Fruit fly (Drosophila melanogaster) S2 (cell line): ENCODE results near the gene sp3.

ENCODE experiments used
- CG8478 ChIP-seq: fragments of >200 bp; optimal IDR thresholded peaks from 2 replicates; lab custom pipeline; 2018
- CTCF ChIP-seq, 2 experiments: fragments of >200 bp; optimal IDR thresholded peaks; 2 replicates each; lab custom pipeline; 2018

Gene sp3

DNA sequence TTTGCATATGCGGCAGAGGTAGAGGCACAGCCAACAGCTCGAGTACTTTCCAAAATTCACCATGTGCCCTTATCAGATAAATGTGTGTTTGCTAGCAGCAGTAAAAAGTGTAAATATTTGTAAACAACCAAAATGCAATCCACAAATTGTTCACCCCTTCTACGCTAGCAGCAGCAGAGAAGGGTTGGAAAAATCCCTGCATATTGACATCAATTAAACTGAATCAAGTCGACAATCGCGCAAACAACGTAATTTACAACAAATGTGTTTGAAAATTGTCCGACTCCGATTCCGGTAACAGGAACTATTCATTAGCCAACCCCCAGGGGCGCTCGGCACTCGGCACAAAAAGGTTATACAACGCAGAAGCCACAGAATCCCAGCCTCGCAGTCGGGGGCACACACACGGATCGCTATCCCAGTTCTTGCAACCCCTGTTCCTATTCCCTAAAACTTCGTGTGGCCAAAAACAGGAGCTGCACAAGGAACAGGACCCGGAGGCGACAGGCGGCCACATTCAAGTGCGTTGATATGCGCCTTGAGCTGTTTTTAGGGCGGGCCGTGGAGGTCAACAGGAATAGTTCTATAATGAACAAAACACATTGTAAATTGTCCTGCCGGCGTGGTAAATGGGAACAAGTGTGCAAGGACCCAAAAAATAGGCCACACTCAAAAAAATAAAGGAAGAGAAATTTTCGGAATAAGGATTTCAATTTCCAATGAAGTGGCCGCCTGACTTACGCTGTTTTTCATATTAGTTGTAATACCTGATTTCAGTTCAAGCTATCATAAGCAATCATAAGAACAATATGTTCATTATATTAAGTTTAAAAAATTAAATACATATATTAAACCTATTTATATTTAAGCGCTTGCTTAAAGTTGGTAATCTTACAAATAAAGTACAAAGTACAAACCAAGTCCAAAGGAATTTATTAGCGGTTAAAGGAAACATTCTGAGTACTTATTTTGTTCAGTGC lies 14.3 kb downstream of the sp3 start:
- TF ChIP-seq CG8478 (lab: Kevin White, UChicago): no peak
- TF ChIP-seq CTCF (optimal IDR thresholded peaks at IDR 0.05; lab: Kevin White, UChicago): no peak

dm6 chr3R:21544107-21544506 lies 23.4 kb downstream of the sp3 start:
- TF ChIP-seq CG8478 (lab: Kevin White, UChicago) (no peak), CTCF (optimal IDR thresholded peaks at IDR 0.05; lab: Kevin White, UChicago) (no peak)

DNA sequence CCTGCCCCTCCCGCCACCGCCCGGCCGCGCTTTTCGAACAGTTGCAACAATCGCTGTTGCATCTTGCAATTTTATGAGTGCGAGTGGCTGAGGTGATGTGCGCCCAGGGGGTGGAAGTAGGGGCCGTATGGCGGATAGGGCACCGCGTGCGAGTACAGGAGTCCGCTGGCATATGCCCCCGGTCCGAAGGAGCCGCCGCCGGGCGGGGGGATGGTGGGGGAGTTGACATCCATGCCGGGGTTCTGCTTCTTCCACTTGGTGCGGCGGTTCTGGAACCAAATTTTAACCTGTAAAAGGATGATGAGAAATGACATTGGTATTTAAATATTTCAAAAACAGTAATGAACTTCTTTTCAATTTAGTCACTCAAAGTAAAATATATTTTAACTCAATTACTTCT lies 28.2 kb downstream of the sp3 start:
- TF ChIP-seq CG8478 (lab: Kevin White, UChicago) (no peak), CTCF (optimal IDR thresholded peaks at IDR 0.05; lab: Kevin White, UChicago) (no peak)

DNA sequence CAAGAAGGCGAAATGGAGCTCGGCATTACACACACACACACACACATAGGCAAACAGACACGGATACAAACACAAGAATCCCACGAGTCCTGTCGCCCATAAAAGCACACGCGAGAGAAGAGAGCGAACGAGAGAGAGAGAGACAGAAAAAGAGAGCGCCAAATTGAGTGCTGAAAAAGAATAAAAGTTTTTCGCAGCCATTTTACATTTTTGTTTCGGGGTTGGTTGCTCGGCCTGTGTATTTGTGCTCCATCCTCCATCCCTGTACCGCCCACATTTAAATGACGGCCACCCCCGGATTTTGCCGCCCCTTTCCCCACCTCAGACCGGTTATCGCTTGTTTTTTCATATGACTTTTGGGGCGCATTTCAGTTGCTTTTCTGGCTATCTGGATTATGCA lies 30.8 kb downstream of the sp3 start:
- TF ChIP-seq CG8478 (lab: Kevin White, UChicago): no peak
- TF ChIP-seq CTCF (optimal IDR thresholded peaks at IDR 0.05; lab: Kevin White, UChicago): no peak

DNA sequence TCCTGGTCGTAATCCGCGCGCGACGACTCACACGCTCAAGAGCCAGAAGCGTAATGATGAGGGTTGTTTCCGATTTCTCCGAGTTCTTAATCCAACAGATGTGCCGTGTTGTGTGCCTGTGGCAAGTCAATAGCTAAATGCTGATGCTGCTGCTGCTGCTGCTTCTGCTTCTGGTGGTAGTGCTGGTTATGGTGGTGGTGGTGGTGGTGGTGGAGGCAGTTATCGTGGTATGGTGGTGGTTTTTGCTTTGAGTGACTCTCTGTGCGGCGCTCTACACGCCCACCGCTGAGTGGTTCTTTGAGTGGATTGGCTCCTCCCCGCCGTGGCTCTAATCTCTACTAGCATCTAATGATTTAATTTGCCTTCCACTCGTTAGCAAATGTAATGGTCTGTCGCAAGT lies 36.3 kb downstream of the sp3 start, which contains the start of gene slou:
slou (minus strand) TSS at position 131 of the 400 bp plus-strand sequence.
- TF ChIP-seq CTCF (optimal IDR thresholded peaks at IDR 0.05; lab: Kevin White, UChicago) (no peak), CG8478 (lab: Kevin White, UChicago) (no peak)

dm6 chr3R:21557884-21558283 lies 37.2 kb downstream of the sp3 start:
- no peak for TF ChIP-seq CG8478 (lab: Kevin White, UChicago)

dm6 chr3R:21561427-21561872 lies 40.7 kb downstream of the sp3 start:
- TF ChIP-seq CTCF (optimal IDR thresholded peaks at IDR 0.05; lab: Kevin White, UChicago): no peak
- TF ChIP-seq CG8478 (lab: Kevin White, UChicago): no peak

DNA sequence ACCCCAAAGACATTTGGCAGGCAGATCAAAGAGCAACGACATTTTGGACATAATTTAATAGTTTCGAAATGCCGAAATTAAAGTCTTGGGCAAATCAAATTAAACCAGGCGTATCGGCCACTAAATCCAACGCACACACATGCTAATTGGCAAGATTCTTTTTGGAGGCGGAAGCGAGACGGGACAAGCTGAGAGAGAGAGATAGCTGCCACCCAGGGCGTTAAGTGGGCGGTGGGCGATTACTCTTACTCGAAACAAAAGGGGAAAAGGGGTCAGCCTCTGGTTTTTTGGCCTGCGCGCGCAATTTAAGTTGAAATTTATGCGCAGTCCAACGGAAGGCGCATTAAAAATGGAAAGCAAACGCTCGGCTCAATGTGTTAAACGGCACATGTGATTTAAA lies 42.6 kb downstream of the sp3 start:
- TF ChIP-seq CG8478 (lab: Kevin White, UChicago): no peak
- TF ChIP-seq CTCF (optimal IDR thresholded peaks at IDR 0.05; lab: Kevin White, UChicago): no peak

DNA sequence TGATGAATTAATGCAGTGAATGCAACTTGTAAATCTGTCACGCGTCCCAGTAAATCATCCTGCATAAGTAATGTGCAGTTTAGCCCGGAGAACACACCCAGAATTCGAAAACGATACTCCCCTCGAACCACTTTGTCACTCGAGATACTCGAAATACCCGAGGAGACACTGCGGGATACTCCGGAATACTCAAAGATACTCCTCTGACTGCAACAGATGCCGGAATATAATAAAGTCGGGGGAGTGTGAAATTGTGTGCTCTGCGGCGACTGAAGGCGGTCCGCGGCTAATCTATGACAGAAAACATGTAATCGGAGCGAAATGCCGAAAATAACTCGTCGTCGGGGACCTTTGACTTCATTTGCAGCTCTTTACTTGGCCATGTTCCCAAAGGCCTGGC lies 45.6 kb downstream of the sp3 start:
- TF ChIP-seq CG8478 (lab: Kevin White, UChicago): no peak
- no peak for TF ChIP-seq CTCF (optimal IDR thresholded peaks at IDR 0.05; lab: Kevin White, UChicago)

DNA sequence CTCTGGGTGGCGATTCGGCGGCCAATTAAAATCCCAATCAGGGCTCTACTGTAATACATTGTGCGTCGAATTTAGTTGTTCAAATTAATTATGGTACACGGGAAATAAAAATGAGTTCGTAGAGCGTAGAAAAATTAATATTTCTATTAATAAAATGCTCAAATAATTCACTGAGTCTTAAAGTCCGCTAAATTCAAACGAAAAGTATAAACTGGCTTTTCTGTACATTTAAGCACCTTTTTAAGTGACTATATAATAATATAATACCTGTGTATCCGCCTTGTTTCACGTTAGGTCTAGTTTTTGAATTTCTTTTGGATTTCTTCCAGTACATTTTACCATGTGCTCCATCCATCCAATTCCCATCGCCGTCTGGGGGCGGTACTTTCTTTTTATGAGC lies 46.1 kb downstream of the sp3 start:
- no peak for TF ChIP-seq CG8478 (lab: Kevin White, UChicago)
- no peak for TF ChIP-seq CTCF (optimal IDR thresholded peaks at IDR 0.05; lab: Kevin White, UChicago)

DNA sequence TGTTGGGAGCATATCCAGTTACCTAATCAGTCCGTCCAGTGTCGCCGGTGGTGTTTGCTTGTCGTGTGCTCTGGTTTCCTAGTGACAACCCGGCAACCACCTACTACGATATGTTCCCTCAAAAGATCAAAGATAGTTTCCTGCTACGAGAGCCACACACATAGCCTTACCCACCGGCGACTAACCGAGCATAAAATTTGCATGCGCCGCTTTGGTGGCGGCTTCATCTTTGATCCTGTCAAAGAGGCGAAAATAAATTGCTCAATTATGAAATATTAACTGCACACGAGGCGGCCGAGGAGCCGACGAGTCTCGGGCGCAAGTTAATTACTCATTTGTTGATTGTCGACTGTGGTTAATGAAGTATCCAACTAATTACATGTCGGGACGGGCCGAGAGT lies 48.3 kb downstream of the sp3 start, which contains the start of gene CG15498:
CG15498 (minus strand) TSS at position 101 of the 400 bp plus-strand sequence.
- TF ChIP-seq CTCF (optimal IDR thresholded peaks at IDR 0.05; lab: Kevin White, UChicago): no peak
- TF ChIP-seq CG8478 (lab: Kevin White, UChicago): no peak
